Fruit fly (Drosophila melanogaster) whole organism: ENCODE data around the gene HDAC4.

ENCODE experiments used
- CG8478 ChIP-seq: fragments of >200 bp; optimal IDR thresholded peaks from 2 replicates; lab custom pipeline; 2018; ENCODE audit warnings: inconsistent platforms
- Dll ChIP-seq: fragments of >200 bp; optimal IDR thresholded peaks from 2 replicates; lab custom pipeline; 2017
- EcR ChIP-seq, 2 experiments: fragments of >200 bp; optimal IDR thresholded peaks; 2 replicates each; lab custom pipeline; 2017; ENCODE audit warnings: missing biosample characterization in 2 of 2, missing genetic modification characterization in 2 of 2, missing genetic modification reagents in 2 of 2
- pan ChIP-seq: fragments of >200 bp; optimal IDR thresholded peaks from 2 replicates; lab custom pipeline; 2017
- psq ChIP-seq: fragments of >200 bp; optimal IDR thresholded peaks from 2 replicates; lab custom pipeline; 2017
- usp ChIP-seq: fragments of >200 bp; optimal IDR thresholded peaks from 2 replicates; lab custom pipeline; 2017; ENCODE audit warnings: missing biosample characterization, missing genetic modification characterization, mixed read lengths

DNA sequence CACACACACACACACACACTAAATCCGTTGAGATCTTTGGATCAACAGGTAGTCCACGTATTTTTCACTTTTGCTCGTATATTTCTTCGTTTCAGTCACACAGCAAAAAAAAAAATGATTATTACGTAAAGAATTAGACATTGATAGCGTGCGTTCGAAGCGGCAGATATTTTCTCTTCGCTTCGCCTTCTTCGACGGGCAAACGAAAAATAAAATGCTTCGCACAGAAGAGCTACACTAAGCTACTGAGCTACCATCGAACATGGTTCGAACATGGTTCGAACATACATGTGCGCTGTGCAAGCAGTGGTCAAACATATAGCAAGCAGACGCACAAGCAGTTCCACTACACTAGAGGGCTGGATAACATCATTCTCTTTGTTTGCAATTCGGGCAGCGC is 28.5 kb downstream of the HDAC4 start:
- TF ChIP-seq pan (lab: Kevin White, UChicago): no peak
- no peak for TF ChIP-seq CG8478 (lab: Kevin White, UChicago)
- TF ChIP-seq EcR (GFP tag; optimal IDR thresholded peaks at IDR 0.05; lab: Kevin White, UChicago): no peak
- TF ChIP-seq usp (GFP tag; lab: Kevin White, UChicago): no peak
- TF ChIP-seq Dll: no peak
- TF ChIP-seq psq (lab: Kevin White, UChicago): no peak
